Worm (Caenorhabditis elegans) whole organism, L4 larva: ENCODE data around the gene T05A8.7.

Experiments
- D1046.2 ChIP-seq: fragments of 200-800 bp; sonication (Bioruptor generic); IDR thresholded peaks from 2 replicates; pipeline ENCODE4 v1.3.6; 2022; ENCODE audit warnings: missing genetic modification characterization, missing compliant biosample characterization
- F49E8.2 ChIP-seq: sonication (generic microtip); optimal IDR thresholded peaks from 2 replicates; lab custom pipeline; 2016; ENCODE audit warnings: missing compliant biosample characterization, mild to moderate bottlenecking, missing genetic modification characterization, borderline replicate concordance
- Y48G9A.11 ChIP-seq: fragments of 200-800 bp; sonication (Bioruptor generic); IDR thresholded peaks from 2 replicates; pipeline ENCODE4 v1.3.6; 2022; ENCODE audit warnings: missing genetic modification reagents, missing genetic modification characterization, missing compliant biosample characterization
- Y75B8A.6 ChIP-seq: fragments of 200-800 bp; sonication (Bioruptor generic); IDR thresholded peaks from 2 replicates; pipeline ENCODE4 v1.3.6; 2022; ENCODE audit warnings: missing genetic modification reagents, missing genetic modification characterization, missing compliant biosample characterization
- ZK546.5 ChIP-seq, 2 experiments: sonication (generic microtip); optimal IDR thresholded peaks; 2 replicates each; lab custom pipeline; 2017; ENCODE audit warnings: missing biosample characterization in 2 of 2, missing genetic modification characterization in 2 of 2
- aly-2 ChIP-seq: sonication (generic microtip); optimal IDR thresholded peaks from 2 replicates; lab custom pipeline; 2018; ENCODE audit warnings: missing biosample characterization, missing genetic modification characterization
- attf-4 ChIP-seq: sonication (generic microtip); optimal IDR thresholded peaks from 3 replicates; lab custom pipeline; 2017; ENCODE audit warnings: missing biosample characterization, missing genetic modification characterization
- ceh-28 ChIP-seq: fragments of 150-350 bp; optimal IDR thresholded peaks from 2 replicates; lab custom pipeline; 2014; ENCODE audit warnings: missing biosample characterization, missing genetic modification reagents, missing genetic modification characterization
- ceh-62 ChIP-seq: sonication (generic microtip); optimal IDR thresholded peaks from 2 replicates; lab custom pipeline; 2017; ENCODE audit warnings: missing biosample characterization, missing genetic modification characterization
- ceh-82 ChIP-seq: sonication (generic microtip); optimal IDR thresholded peaks from 2 replicates; lab custom pipeline; 2017; ENCODE audit warnings: missing biosample characterization, missing genetic modification characterization
- cey-2 ChIP-seq: sonication (generic microtip); optimal IDR thresholded peaks from 3 replicates; lab custom pipeline; 2017; ENCODE audit warnings: missing genetic modification characterization, mild to moderate bottlenecking, missing compliant biosample characterization, antibody characterized with exemption, borderline replicate concordance; ENCODE audit not compliant: insufficient read depth
- daf-16 ChIP-seq, 3 experiments: sonication (generic microtip); optimal IDR thresholded peaks; 2 replicates each; lab custom pipeline; 2016 to 2017; ENCODE audit warnings: missing genetic modification characterization in 3 of 3, missing genetic modification reagents in 3 of 3, mild to moderate bottlenecking in 2 of 3, missing compliant biosample characterization in 2 of 3, missing biosample characterization in 1 of 3, moderate library complexity in 1 of 3
- daf-19 ChIP-seq: fragments of 200-800 bp; sonication (Bioruptor generic); conservative IDR thresholded peaks from 2 replicates; pipeline ENCODE4 v1.3.6; 2022; ENCODE audit warnings: missing genetic modification characterization, missing compliant biosample characterization
- daf-8 ChIP-seq: fragments of 200-800 bp; sonication (Bioruptor generic); IDR thresholded peaks from 2 replicates; pipeline ENCODE4 v1.3.6; 2022; ENCODE audit warnings: missing genetic modification characterization, missing compliant biosample characterization
- dmd-6 ChIP-seq: fragments of 200-800 bp; sonication (Bioruptor generic); IDR thresholded peaks from 2 replicates; pipeline ENCODE4 v1.3.6; 2022; ENCODE audit warnings: missing genetic modification reagents, missing genetic modification characterization, missing compliant biosample characterization
- dmd-8 ChIP-seq: fragments of 200-800 bp; sonication (Bioruptor generic); IDR thresholded peaks from 2 replicates; pipeline ENCODE4 v1.3.6; 2022; ENCODE audit warnings: missing genetic modification characterization, missing compliant biosample characterization
- duxl-1 ChIP-seq: sonication (generic microtip); optimal IDR thresholded peaks from 2 replicates; lab custom pipeline; 2016; ENCODE audit warnings: mild to moderate bottlenecking, missing genetic modification characterization, moderate library complexity, missing compliant biosample characterization; ENCODE audit not compliant: poor library complexity
- dve-1 ChIP-seq: sonication (generic microtip); optimal IDR thresholded peaks from 2 replicates; lab custom pipeline; 2017; ENCODE audit warnings: antibody characterized with exemption, mild to moderate bottlenecking, missing genetic modification characterization, missing compliant biosample characterization; ENCODE audit not compliant: insufficient read depth
- gei-8 ChIP-seq: fragments of 200-800 bp; sonication (Bioruptor generic); optimal IDR thresholded peaks from 2 replicates; lab custom pipeline; 2018; ENCODE audit warnings: mild to moderate bottlenecking, missing genetic modification characterization, missing compliant biosample characterization
- hlh-11 ChIP-seq: fragments of 200-800 bp; sonication (Bioruptor generic); optimal IDR thresholded peaks from 2 replicates; lab custom pipeline; 2018; ENCODE audit warnings: mild to moderate bottlenecking, missing genetic modification characterization, missing compliant biosample characterization
- hlh-30 ChIP-seq: sonication (generic microtip); optimal IDR thresholded peaks from 2 replicates; lab custom pipeline; 2017; ENCODE audit warnings: antibody characterized with exemption, mild to moderate bottlenecking, missing genetic modification characterization, missing compliant biosample characterization; ENCODE audit not compliant: insufficient read depth
- lim-7 ChIP-seq: fragments of 200-800 bp; sonication (Bioruptor generic); IDR thresholded peaks from 2 replicates; pipeline ENCODE4 v1.3.6; 2022; ENCODE audit warnings: missing genetic modification characterization, missing compliant biosample characterization
- lin-39 ChIP-seq: fragments of 150-350 bp; optimal IDR thresholded peaks from 2 replicates; lab custom pipeline; 2014; ENCODE audit warnings: missing biosample characterization, missing genetic modification reagents, missing genetic modification characterization
- madf-9 ChIP-seq: fragments of 200-800 bp; sonication (Bioruptor generic); conservative IDR thresholded peaks from 2 replicates; pipeline ENCODE4 v1.3.6; 2022; ENCODE audit warnings: missing genetic modification reagents, missing genetic modification characterization, missing compliant biosample characterization
- mes-2 ChIP-seq: sonication (generic microtip); optimal IDR thresholded peaks from 2 replicates; lab custom pipeline; 2016; ENCODE audit warnings: missing genotype, mild to moderate bottlenecking, missing genetic modification characterization, missing compliant biosample characterization; ENCODE audit not compliant: poor library complexity, severe bottlenecking
- mxl-2 ChIP-seq: fragments of 200-800 bp; sonication (Bioruptor generic); conservative IDR thresholded peaks from 2 replicates; pipeline ENCODE4 v1.3.6; 2022; ENCODE audit warnings: missing genetic modification reagents, missing genetic modification characterization, missing compliant biosample characterization
- nhr-102 ChIP-seq: sonication (generic microtip); optimal IDR thresholded peaks from 2 replicates; lab custom pipeline; 2016; ENCODE audit warnings: mild to moderate bottlenecking, missing genetic modification characterization, moderate library complexity, missing compliant biosample characterization
- nhr-11 ChIP-seq: fragments of 150-350 bp; optimal IDR thresholded peaks from 2 replicates; lab custom pipeline; 2014; ENCODE audit warnings: missing biosample characterization, missing genetic modification characterization
- nhr-111 ChIP-seq: fragments of 200-800 bp; sonication (Bioruptor generic); optimal IDR thresholded peaks from 2 replicates; lab custom pipeline; 2018; ENCODE audit warnings: mild to moderate bottlenecking, missing genetic modification characterization, missing compliant biosample characterization
- nhr-41 ChIP-seq: fragments of 200-800 bp; sonication (Bioruptor generic); IDR thresholded peaks from 2 replicates; pipeline ENCODE4 v1.3.6; 2022; ENCODE audit warnings: missing genetic modification reagents, missing genetic modification characterization, missing compliant biosample characterization
- nhr-48 ChIP-seq: sonication (generic microtip); optimal IDR thresholded peaks from 2 replicates; lab custom pipeline; 2016; ENCODE audit warnings: mild to moderate bottlenecking, missing genetic modification characterization, missing compliant biosample characterization
- pha-4 ChIP-seq, 2 experiments: fragments of 150-350 bp in 1 of 2; fragments of 200-800 bp in 1 of 2; sonication (Bioruptor generic) in 1 of 2; IDR thresholded peaks in 1 of 2; optimal IDR thresholded peaks in 1 of 2; 2 replicates each; pipeline versions ENCODE4 v1.3.6 to Lab custom; 2014 to 2022; ENCODE audit warnings: missing genetic modification characterization in 2 of 2, missing genetic modification reagents in 2 of 2, missing biosample characterization in 1 of 2, missing compliant biosample characterization in 1 of 2
- rbr-2 ChIP-seq: sonication (generic microtip); optimal IDR thresholded peaks from 2 replicates; lab custom pipeline; 2016; ENCODE audit warnings: missing genotype, missing genetic modification characterization, missing compliant biosample characterization
- set-16 ChIP-seq: fragments of 200-800 bp; sonication (Bioruptor generic); IDR thresholded peaks from 2 replicates; pipeline ENCODE4 v1.3.6; 2022; ENCODE audit warnings: missing genetic modification reagents, missing genetic modification characterization, missing compliant biosample characterization
- skn-1 ChIP-seq: fragments of 150-350 bp; optimal IDR thresholded peaks from 2 replicates; lab custom pipeline; 2014; ENCODE audit warnings: missing biosample characterization, missing genetic modification characterization
- spr-1 ChIP-seq: sonication (generic microtip); optimal IDR thresholded peaks from 2 replicates; lab custom pipeline; 2016; ENCODE audit warnings: mild to moderate bottlenecking, missing genetic modification characterization, missing compliant biosample characterization
- zfp-3 ChIP-seq: fragments of 200-800 bp; sonication (Bioruptor generic); conservative IDR thresholded peaks from 2 replicates; pipeline ENCODE4 v1.3.6; 2022; ENCODE audit warnings: missing genetic modification reagents, missing genetic modification characterization, missing compliant biosample characterization

The T05A8.7 gene

ce11 chrII:2707872-2708271 is 34.3 kb downstream of the T05A8.7 start, which contains the start of gene Y47G7B.2:
Gene Y47G7B.2 (minus strand): TSS chrII:2708014.
- TF ChIP-seq nhr-48 (tag; lab: Kevin White, UChicago) (no peak), nhr-111 (GFP tag; lab: Kevin White, UChicago) (no peak), cey-2 (tag; lab: Kevin White, UChicago) (no peak), set-16 (GFP tag; lab: Robert Waterston, UW) (no peak), duxl-1 (tag; lab: Kevin White, UChicago) (peak; percentile 90), hlh-11 (tag; lab: Kevin White, UChicago) (peak; percentile 25), daf-8 (GFP tag; lab: Robert Waterston, UW) (no peak), Y75B8A.6 (GFP tag; lab: Robert Waterston, UW) (no peak), mes-2 (tag; lab: Kevin White, UChicago) (peak; percentile 45), lin-39 (tag; lab: Kevin White, UChicago) (no peak), D1046.2 (GFP tag; lab: Robert Waterston, UW) (no peak), zfp-3 (no peak), dmd-8 (GFP tag; lab: Robert Waterston, UW) (no peak), dve-1 (no peak), nhr-102 (tag; lab: Kevin White, UChicago) (no peak), hlh-30 (peak; percentile 49), daf-16 (GFP tag; optimal IDR thresholded peaks at IDR 0.05; lab: Kevin White, UChicago) (no peak), daf-16 (tag; optimal IDR thresholded peaks at IDR 0.05; lab: Kevin White, UChicago) (peak; percentile 68), nhr-11 (no peak), pha-4 (GFP tag; IDR thresholded peaks at IDR 0.05; lab: Robert Waterston, UW) (no peak), pha-4 (tag; optimal IDR thresholded peaks at IDR 0.05; lab: Kevin White, UChicago) (no peak), ceh-28 (no peak), dmd-6 (GFP tag; lab: Robert Waterston, UW) (0 out of 2 replicates have a peak, but pooled peaks have one; percentile 10)

- TF ChIP-seq rbr-2 (tag; lab: Kevin White, UChicago) = no peak
- no peak for TF ChIP-seq skn-1
- TF ChIP-seq cey-2 (tag; lab: Kevin White, UChicago) = no peak
- TF ChIP-seq mxl-2 (GFP tag; lab: Robert Waterston, UW) = no peak
- no peak for TF ChIP-seq madf-9 (GFP tag; lab: Robert Waterston, UW)
- TF ChIP-seq spr-1 (tag; lab: Kevin White, UChicago) = no peak
- no peak for TF ChIP-seq Y48G9A.11
- no peak for TF ChIP-seq ceh-82 (tag; lab: Kevin White, UChicago)
- no peak for TF ChIP-seq F49E8.2 (tag; lab: Kevin White, UChicago)
- TF ChIP-seq dve-1 = no peak
- no peak for TF ChIP-seq ceh-62
Measured at ce11 chrII:2705200-2705599, 37.0 kb downstream of the T05A8.7 start, which contains the start of gene srh-128. Gene srh-128 (minus strand): TSS chrII:2705300.

ce11 chrII:2702757-2703156 is 39.4 kb downstream of the T05A8.7 start, which contains the start of gene sri-60:
Gene sri-60 (minus strand): TSS chrII:2702857.
- no peak for TF ChIP-seq ceh-82 (tag; lab: Kevin White, UChicago)
- TF ChIP-seq nhr-41 (GFP tag; lab: Robert Waterston, UW) = no peak
- TF ChIP-seq Y75B8A.6 (GFP tag; lab: Robert Waterston, UW) = no peak
- TF ChIP-seq attf-4 = no peak
- TF ChIP-seq gei-8 (GFP tag; lab: Kevin White, UChicago) = no peak
- TF ChIP-seq lim-7 = no peak
- TF ChIP-seq dmd-8 (GFP tag; lab: Robert Waterston, UW) = no peak
- TF ChIP-seq pha-4 (GFP tag; IDR thresholded peaks at IDR 0.05; lab: Robert Waterston, UW) = no peak
- TF ChIP-seq pha-4 (tag; optimal IDR thresholded peaks at IDR 0.05; lab: Kevin White, UChicago) = no peak
- TF ChIP-seq ZK546.5 (tag; optimal IDR thresholded peaks at IDR 0.05; lab: Kevin White, UChicago) = no peak
- no peak for TF ChIP-seq aly-2 (tag; lab: Kevin White, UChicago)
- TF ChIP-seq lin-39 (tag; lab: Kevin White, UChicago) = no peak
- no peak for TF ChIP-seq daf-16 (GFP tag; optimal IDR thresholded peaks at IDR 0.05; lab: Kevin White, UChicago)
- no peak for TF ChIP-seq daf-16 (tag; optimal IDR thresholded peaks at IDR 0.05; lab: Kevin White, UChicago)
- no peak for TF ChIP-seq set-16 (GFP tag; lab: Robert Waterston, UW)
- TF ChIP-seq daf-19 = no peak
